Worm (Caenorhabditis elegans): ENCODE data around the gene R04B3.1.

- TF ChIP-seq dao-5 (tag; optimal IDR thresholded peaks at IDR 0.05) (no peak), him-1 (tag; optimal IDR thresholded peaks at IDR 0.05) (no peak), W03F9.2 (tag; optimal IDR thresholded peaks at IDR 0.05) (no peak)
Measured at ce11 chrX:2439309-2439708, 31.9 kb downstream of the R04B3.1 start.

All from whole organism, L4/young adult.